Worm (Caenorhabditis elegans): ENCODE data around the gene E02H1.6.
A peak's percentile ranks its signal among the peaks of the same experiment; 100 is the strongest.

E02H1.6 gene

ce11 chrII:9589667-9590066 is 6.8 kb upstream of the E02H1.6 start, which contains the start of gene eral-1:
Gene eral-1 (minus strand): TSS chrII:9589767.
- TF ChIP-seq nhr-28 (tag; optimal IDR thresholded peaks at IDR 0.05) (no peak), zfp-3 (GFP tag; conservative IDR thresholded peaks at IDR 0.05) (no peak), nhr-76 (tag; optimal IDR thresholded peaks at IDR 0.05) (no peak), lsy-2 (tag; optimal IDR thresholded peaks at IDR 0.05) (no peak), zip-2 (tag; optimal IDR thresholded peaks at IDR 0.05) (no peak), zag-1 (tag; optimal IDR thresholded peaks at IDR 0.05) (no peak), mxl-3 (GFP tag; optimal IDR thresholded peaks at IDR 0.05) (no peak), T26A8.4 (GFP tag; IDR thresholded peaks at IDR 0.05) (no peak), fos-1 (tag; optimal IDR thresholded peaks at IDR 0.05) (no peak), mep-1 (tag; optimal IDR thresholded peaks at IDR 0.05) (no peak)

- peak; percentile 45 for TF ChIP-seq F49E8.2 (tag; optimal IDR thresholded peaks at IDR 0.05; ENCODE audit: borderline replicate concordance)
- peak in 1 of 2 experiments; percentile 89 for TF ChIP-seq lsy-2 (tag; optimal IDR thresholded peaks at IDR 0.05)
- peak; percentile 32 for TF ChIP-seq mxl-3 (GFP tag; optimal IDR thresholded peaks at IDR 0.05)
- TF ChIP-seq nhr-102 (tag; optimal IDR thresholded peaks at IDR 0.05), result peak; percentile 48
- no peak for TF ChIP-seq lin-13 (GFP tag; optimal IDR thresholded peaks at IDR 0.05)
- TF ChIP-seq nhr-48 (tag; optimal IDR thresholded peaks at IDR 0.05), result peak; percentile 33
- no peak for TF ChIP-seq T26A8.4 (GFP tag; IDR thresholded peaks at IDR 0.05)
- TF ChIP-seq spr-1 (tag; optimal IDR thresholded peaks at IDR 0.05), result no peak
- no peak for TF ChIP-seq ztf-11 (tag; optimal IDR thresholded peaks at IDR 0.05)
- TF ChIP-seq aha-1 (tag), result peak; percentile 49
- no peak for TF ChIP-seq mxl-2 (GFP tag; conservative IDR thresholded peaks at IDR 0.05)
- TF ChIP-seq nhr-111 (GFP tag; optimal IDR thresholded peaks at IDR 0.05), result no peak
- TF ChIP-seq zfp-2 (tag; optimal IDR thresholded peaks at IDR 0.05), result no peak
- no peak for TF ChIP-seq Y105C5A.15 (GFP tag; IDR thresholded peaks at IDR 0.05)
- TF ChIP-seq fos-1 (tag; optimal IDR thresholded peaks at IDR 0.05), result no peak
- no peak for TF ChIP-seq spr-3 (GFP tag; optimal IDR thresholded peaks at IDR 0.05)
- TF ChIP-seq jun-1 (tag; optimal IDR thresholded peaks at IDR 0.05), result no peak
- no peak for TF ChIP-seq lin-29 (GFP tag; IDR thresholded peaks at IDR 0.05)
- no peak for TF ChIP-seq skn-1 (tag; optimal IDR thresholded peaks at IDR 0.05)
- TF ChIP-seq ces-1 (GFP tag; optimal IDR thresholded peaks at IDR 0.05), result no peak
- TF ChIP-seq Y75B8A.6 (GFP tag; IDR thresholded peaks at IDR 0.05), result no peak
- no peak for TF ChIP-seq ceh-44 (GFP tag; IDR thresholded peaks at IDR 0.05)
- TF ChIP-seq F10B5.3 (tag; optimal IDR thresholded peaks at IDR 0.05), result no peak
- TF ChIP-seq php-3 (GFP tag; IDR thresholded peaks at IDR 0.05), result no peak
- TF ChIP-seq Y5F2A.4 (GFP tag; optimal IDR thresholded peaks at IDR 0.05), result no peak
- peak; percentile 83 for TF ChIP-seq ZK337.2 (GFP tag; IDR thresholded peaks at IDR 0.05)
- TF ChIP-seq nhr-6 (tag; optimal IDR thresholded peaks at IDR 0.05), result peak; percentile 19
- TF ChIP-seq sdz-12 (GFP tag; optimal IDR thresholded peaks at IDR 0.05), result no peak
- TF ChIP-seq dve-1 (tag; optimal IDR thresholded peaks at IDR 0.05; ENCODE audit: insufficient read depth), result peak; percentile 66
- peak in 1 of 2 experiments; percentile 11 for TF ChIP-seq daf-16 (GFP tag; optimal IDR thresholded peaks at IDR 0.05)
- peak; percentile 23 for TF ChIP-seq daf-16 (tag; optimal IDR thresholded peaks at IDR 0.05)
- TF ChIP-seq dmd-9 (GFP tag; IDR thresholded peaks at IDR 0.05), result peak; percentile 93
- peak in 1 of 2 experiments; percentile 90 for TF ChIP-seq hif-1 (tag; optimal IDR thresholded peaks at IDR 0.05)
- peak; percentile 35 for TF ChIP-seq nhr-28 (tag; optimal IDR thresholded peaks at IDR 0.05)
- no peak for TF ChIP-seq daf-19 (GFP tag; conservative IDR thresholded peaks at IDR 0.05)
- TF ChIP-seq nhr-10 (tag; optimal IDR thresholded peaks at IDR 0.05), result no peak
- TF ChIP-seq nhr-42 (GFP tag; IDR thresholded peaks at IDR 0.05), result no peak
- TF ChIP-seq ctbp-1 (GFP tag; IDR thresholded peaks at IDR 0.05), result 0 out of 2 replicates have a peak, but pooled peaks have one; percentile 31
- TF ChIP-seq lin-38 (GFP tag; IDR thresholded peaks at IDR 0.05), result peak; percentile 62
- TF ChIP-seq egl-43 (GFP tag; IDR thresholded peaks at IDR 0.05), result no peak
- TF ChIP-seq zag-1 (tag; optimal IDR thresholded peaks at IDR 0.05), result no peak
- TF ChIP-seq hlh-30 (tag; optimal IDR thresholded peaks at IDR 0.05; ENCODE audit: insufficient read depth), result peak; percentile 42
- no peak for TF ChIP-seq attf-4 (tag; optimal IDR thresholded peaks at IDR 0.05)
- TF ChIP-seq gei-8 (GFP tag; optimal IDR thresholded peaks at IDR 0.05), result no peak
- TF ChIP-seq lin-15B (tag; optimal IDR thresholded peaks at IDR 0.05), result no peak
- TF ChIP-seq ZK546.5 (tag; optimal IDR thresholded peaks at IDR 0.05), result no peak
Measured at ce11 chrII:9591071-9591470, 5.4 kb upstream of the E02H1.6 start, which contains the start of the genes E02H1.1 and tag-124. Gene E02H1.1 (minus strand): TSS chrII:9591164. Gene tag-124 (plus strand): TSS chrII:9591292.
